Worm (Caenorhabditis elegans): ENCODE measurements around the gene epg-4.

DNA sequence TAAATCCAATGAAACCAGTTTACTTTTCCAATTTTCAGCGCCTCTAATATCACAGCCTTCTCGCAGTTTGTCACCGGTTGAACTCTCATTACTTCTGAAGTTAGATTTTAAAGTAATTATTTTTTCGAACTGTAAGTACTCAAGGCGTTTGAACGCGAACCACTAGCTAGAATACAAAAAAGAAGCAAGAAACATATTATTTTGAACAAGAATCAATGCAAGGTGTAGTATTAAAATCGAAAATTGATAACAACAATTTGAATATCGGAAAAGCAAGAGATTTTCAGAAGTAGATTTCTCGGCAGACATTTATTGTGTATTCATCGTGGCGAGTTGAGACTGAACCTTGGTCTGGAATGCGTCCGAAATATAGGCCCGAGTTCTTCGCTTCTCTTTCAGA, 16.0 kb downstream of the epg-4 start, which contains the start of gene exos-9:
- TF ChIP-seq him-1 (tag; optimal IDR thresholded peaks at IDR 0.05) = no peak
- no peak for TF ChIP-seq W03F9.2 (tag; optimal IDR thresholded peaks at IDR 0.05)

Data from whole organism, L4/young adult.